Fruit fly (Drosophila melanogaster): ENCODE data around the gene IP3K2.

IP3K2 gene

dm6 chrX:13314789-13315462 is 11.5 kb downstream of the IP3K2 start (continued):
- TF ChIP-seq crol (GFP tag; IDR thresholded peaks at IDR 0.05) (peak; percentile 85), gcm (GFP tag; optimal IDR thresholded peaks at IDR 0.05) (no peak), CG2199 (GFP tag; IDR thresholded peaks at IDR 0.05) (0 out of 3 replicates have a peak, but pooled peaks have one; percentile 42), cg (GFP tag; optimal IDR thresholded peaks at IDR 0.05) (peak; percentile 39), Jarid2 (GFP tag; optimal IDR thresholded peaks at IDR 0.05) (peak; percentile 47), nom (GFP tag; optimal IDR thresholded peaks at IDR 0.05) (no peak), H2.0 (GFP tag; IDR thresholded peaks at IDR 0.05) (no peak), CG10543 (GFP tag; optimal IDR thresholded peaks at IDR 0.05) (peak; percentile 23), Deaf1 (tag; optimal IDR thresholded peaks at IDR 0.05) (peak; percentile 94), CG4360 (GFP tag; IDR thresholded peaks at IDR 0.05) (no peak), D19B (GFP tag; optimal IDR thresholded peaks at IDR 0.05) (no peak), NC2β (GFP tag; optimal IDR thresholded peaks at IDR 0.05) (no peak), mirr (GFP tag; optimal IDR thresholded peaks at IDR 0.05) (peak; percentile 21), dpn (GFP tag; optimal IDR thresholded peaks at IDR 0.05) (no peak), CG1792 (GFP tag; optimal IDR thresholded peaks at IDR 0.05) (no peak), nerfin-2 (GFP tag; IDR thresholded peaks at IDR 0.05; ENCODE audit: partially characterized antibody) (no peak), Elba2 (GFP tag; optimal IDR thresholded peaks at IDR 0.05) (no peak), CG8290 (GFP tag; optimal IDR thresholded peaks at IDR 0.05) (no peak), CG8290 (tag; optimal IDR thresholded peaks at IDR 0.05) (peak in 1 of 2 experiments; percentile 31), CG6175 (GFP tag; IDR thresholded peaks at IDR 0.05) (peak; percentile 56; the same call in 1 of the 3 replicates), bowl (GFP tag; IDR thresholded peaks at IDR 0.05) (no peak), Hsf (GFP tag; optimal IDR thresholded peaks at IDR 0.05) (no peak), CG7745 (tag; optimal IDR thresholded peaks at IDR 0.05) (no peak), D19A (tag; optimal IDR thresholded peaks at IDR 0.05) (peak; percentile 75), CG17186 (GFP tag; optimal IDR thresholded peaks at IDR 0.05) (no peak), sr (GFP tag; IDR thresholded peaks at IDR 0.05) (no peak), Drgx (GFP tag; IDR thresholded peaks at IDR 0.05) (peak; percentile 15; the same call in 1 of the 2 replicates), CG30020 (tag; optimal IDR thresholded peaks at IDR 0.05) (no peak), gfzf (GFP tag; optimal IDR thresholded peaks at IDR 0.05) (no peak), tgo (GFP tag; IDR thresholded peaks at IDR 0.05) (no peak), row (GFP tag; IDR thresholded peaks at IDR 0.05) (0 out of 3 replicates have a peak, but pooled peaks have one; percentile 15), zen2 (GFP tag; IDR thresholded peaks at IDR 0.05; ENCODE audit: partially characterized antibody) (no peak), Bgb (GFP tag; IDR thresholded peaks at IDR 0.05; ENCODE audit: partially characterized antibody) (peak; percentile 24; the same call in 1 of the 2 replicates), ken (GFP tag; IDR thresholded peaks at IDR 0.05) (no peak), MBD-R2 (GFP tag; IDR thresholded peaks at IDR 0.05) (no peak), kay (GFP tag; optimal IDR thresholded peaks at IDR 0.05) (no peak), CG17912 (GFP tag; optimal IDR thresholded peaks at IDR 0.05) (no peak), ewg (GFP tag; optimal IDR thresholded peaks at IDR 0.05) (no peak), disco-r (GFP tag; optimal IDR thresholded peaks at IDR 0.05) (no peak), CG12104 (GFP tag; optimal IDR thresholded peaks at IDR 0.05) (no peak), tna (GFP tag; IDR thresholded peaks at IDR 0.05; ENCODE audit: partially characterized antibody) (no peak)

DNA sequence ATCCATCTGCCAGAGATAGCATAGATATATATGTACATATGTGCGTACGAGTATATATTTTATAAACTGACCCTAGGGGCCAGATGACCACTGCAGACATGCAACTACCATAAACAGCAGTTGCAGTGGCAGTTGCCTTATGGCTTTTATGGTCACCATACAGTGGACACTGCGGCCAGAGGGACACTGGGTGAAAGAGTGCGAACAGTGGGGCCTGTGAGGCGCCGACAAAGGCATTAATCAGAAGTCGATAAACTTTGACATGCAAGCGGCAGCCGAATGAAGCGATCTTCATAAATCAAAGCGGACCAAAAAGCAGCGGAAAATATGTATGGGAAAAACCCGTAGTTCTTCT is 12.0 kb downstream of the IP3K2 start:
- no peak for TF ChIP-seq CG14667 (GFP tag; IDR thresholded peaks at IDR 0.05)
- TF ChIP-seq grau (tag; optimal IDR thresholded peaks at IDR 0.05), result peak; percentile 49
- TF ChIP-seq knrl (GFP tag; IDR thresholded peaks at IDR 0.05; ENCODE audit: partially characterized antibody), result no peak
- peak in 1 of 2 experiments; percentile 43 for TF ChIP-seq Hr78 (GFP tag; optimal IDR thresholded peaks at IDR 0.05)

Data from whole organism, embryonic.